Worm (Caenorhabditis elegans) whole organism, L3 larva: Measurements from ENCODE around the gene mps-1.
A peak's percentile ranks its signal among the peaks of the same experiment; 100 is the strongest.

Source experiments
- ZK546.5 ChIP-seq: sonication (generic microtip); optimal IDR thresholded peaks from 2 replicates; lab custom pipeline; 2017; ENCODE audit warnings: missing biosample characterization, missing genetic modification characterization
- ama-1 ChIP-seq: fragments of 150-350 bp; optimal IDR thresholded peaks from 2 replicates; lab custom pipeline; 2018
- ceh-28 ChIP-seq: fragments of 150-350 bp; optimal IDR thresholded peaks from 2 replicates; lab custom pipeline; 2014; ENCODE audit warnings: missing biosample characterization, missing genetic modification reagents, missing genetic modification characterization
- ceh-9 ChIP-seq: sonication (generic microtip); optimal IDR thresholded peaks from 2 replicates; lab custom pipeline; 2018; ENCODE audit warnings: missing biosample characterization, missing genetic modification characterization
- daf-12 ChIP-seq: fragments of 150-350 bp; optimal IDR thresholded peaks from 2 replicates; lab custom pipeline; 2014; ENCODE audit warnings: missing biosample characterization, missing genetic modification reagents, missing genetic modification characterization
- egl-5 ChIP-seq: fragments of 150-350 bp; optimal IDR thresholded peaks from 2 replicates; lab custom pipeline; 2017; ENCODE audit warnings: missing biosample characterization, missing genetic modification reagents, missing genetic modification characterization, inconsistent platforms
- elt-1 ChIP-seq: fragments of 150-350 bp; optimal IDR thresholded peaks from 2 replicates; lab custom pipeline; 2014; ENCODE audit warnings: missing biosample characterization, missing genetic modification characterization
- elt-2 ChIP-seq: sonication (generic microtip); optimal IDR thresholded peaks from 2 replicates; lab custom pipeline; 2016; ENCODE audit warnings: missing genetic modification reagents, mild to moderate bottlenecking, missing genetic modification characterization, missing compliant biosample characterization
- elt-3 ChIP-seq, 3 experiments: fragments of 150-350 bp in 1 of 3; sonication (generic microtip) in 2 of 3; optimal IDR thresholded peaks; 2 replicates in 2 of 3; 4 replicates in 1 of 3; lab custom pipeline; 2014 to 2017; ENCODE audit warnings: missing biosample characterization in 3 of 3, missing genetic modification characterization in 3 of 3
- eor-1 ChIP-seq, 2 experiments: fragments of 150-350 bp; optimal IDR thresholded peaks; 2 replicates each; lab custom pipeline; 2014 to 2018; ENCODE audit warnings: missing biosample characterization in 2 of 2, missing genetic modification characterization in 2 of 2
- fkh-2 ChIP-seq: fragments of 150-350 bp; optimal IDR thresholded peaks from 2 replicates; lab custom pipeline; 2014; ENCODE audit warnings: missing biosample characterization, missing genetic modification reagents, missing genetic modification characterization
- fos-1 ChIP-seq: fragments of 150-350 bp; optimal IDR thresholded peaks from 2 replicates; lab custom pipeline; 2014; ENCODE audit warnings: missing biosample characterization, missing genetic modification characterization
- hmg-11 ChIP-seq: sonication (generic microtip); optimal IDR thresholded peaks from 2 replicates; lab custom pipeline; 2016; ENCODE audit warnings: missing genetic modification characterization, missing compliant biosample characterization
- jun-1 ChIP-seq: fragments of 150-350 bp; optimal IDR thresholded peaks from 2 replicates; lab custom pipeline; 2014; ENCODE audit warnings: missing biosample characterization, missing genetic modification reagents, missing genetic modification characterization
- lin-15B ChIP-seq: fragments of 150-350 bp; optimal IDR thresholded peaks from 2 replicates; lab custom pipeline; 2014; ENCODE audit warnings: missing biosample characterization, missing genetic modification characterization
- lsy-12 ChIP-seq: sonication (generic microtip); optimal IDR thresholded peaks from 2 replicates; lab custom pipeline; 2016; ENCODE audit warnings: mild to moderate bottlenecking, missing genetic modification characterization, missing compliant biosample characterization
- mdl-1 ChIP-seq: fragments of 150-350 bp; optimal IDR thresholded peaks from 2 replicates; lab custom pipeline; 2014; ENCODE audit warnings: missing biosample characterization, missing genetic modification characterization
- nfya-1 ChIP-seq: sonication (generic microtip); optimal IDR thresholded peaks from 2 replicates; lab custom pipeline; 2017; ENCODE audit warnings: missing genetic modification characterization, mild to moderate bottlenecking, missing compliant biosample characterization, antibody characterized with exemption, moderate library complexity; ENCODE audit not compliant: insufficient read depth
- nhr-12 ChIP-seq: fragments of 150-350 bp; optimal IDR thresholded peaks from 2 replicates; lab custom pipeline; 2014; ENCODE audit warnings: missing biosample characterization, missing genetic modification characterization
- nhr-23 ChIP-seq: fragments of 150-350 bp; optimal IDR thresholded peaks from 2 replicates; lab custom pipeline; 2014; ENCODE audit warnings: missing biosample characterization, missing genetic modification reagents, missing genetic modification characterization
- nhr-28 ChIP-seq: fragments of 150-350 bp; optimal IDR thresholded peaks from 2 replicates; lab custom pipeline; 2014; ENCODE audit warnings: missing biosample characterization, missing genetic modification characterization
- nhr-43 ChIP-seq: sonication (generic microtip); optimal IDR thresholded peaks from 2 replicates; lab custom pipeline; 2016; ENCODE audit warnings: mild to moderate bottlenecking, missing genetic modification characterization, missing compliant biosample characterization; ENCODE audit not compliant: poor library complexity, severe bottlenecking
- nhr-76 ChIP-seq: fragments of 150-350 bp; sonication (generic microtip); optimal IDR thresholded peaks from 5 replicates; lab custom pipeline; 2014; ENCODE audit warnings: missing biosample characterization, missing genetic modification characterization
- pha-4 ChIP-seq: fragments of 150-350 bp; optimal IDR thresholded peaks from 2 replicates; lab custom pipeline; 2014; ENCODE audit warnings: missing biosample characterization, missing genetic modification reagents, missing genetic modification characterization
- pqm-1 ChIP-seq: fragments of 150-350 bp; optimal IDR thresholded peaks from 2 replicates; lab custom pipeline; 2017; ENCODE audit warnings: missing biosample characterization, missing genetic modification characterization, inconsistent platforms
- sea-2 ChIP-seq: fragments of 150-350 bp; sonication (generic microtip); optimal IDR thresholded peaks from 4 replicates; lab custom pipeline; 2014; ENCODE audit warnings: missing biosample characterization, missing genetic modification reagents, missing genetic modification characterization
- skn-1 ChIP-seq: fragments of 150-350 bp; optimal IDR thresholded peaks from 2 replicates; lab custom pipeline; 2014; ENCODE audit warnings: missing biosample characterization, missing genetic modification characterization
- snpc-4 ChIP-seq: fragments of 150-350 bp; optimal IDR thresholded peaks from 2 replicates; lab custom pipeline; 2014; ENCODE audit warnings: missing biosample characterization, missing genetic modification characterization
- tbx-2 ChIP-seq: sonication (generic microtip); optimal IDR thresholded peaks from 2 replicates; lab custom pipeline; 2016; ENCODE audit warnings: mild to moderate bottlenecking, missing genetic modification characterization, missing compliant biosample characterization
- unc-62 ChIP-seq: fragments of 150-350 bp; sonication (generic microtip); optimal IDR thresholded peaks from 4 replicates; lab custom pipeline; 2014; ENCODE audit warnings: missing biosample characterization, missing genetic modification reagents, missing genetic modification characterization
- ztf-4 ChIP-seq: fragments of 150-350 bp; optimal IDR thresholded peaks from 2 replicates; lab custom pipeline; 2014; ENCODE audit warnings: missing biosample characterization, missing genetic modification characterization

Gene mps-1

ce11 chrII:6269805-6270414 lies 24.3 kb downstream of the mps-1 start, which contains the start of gene F13H8.2 (continued):
- no peak for TF ChIP-seq daf-12 (tag; lab: Kevin White, UChicago)
- peak; percentile 85 for TF ChIP-seq pha-4 (tag; lab: Kevin White, UChicago)
- no peak for TF ChIP-seq nhr-76 (tag; lab: Kevin White, UChicago)

ce11 chrII:6267983-6268382 lies 26.2 kb downstream of the mps-1 start, which contains the start of gene F13H8.8:
TSS of gene F13H8.8 (minus strand) at chrII:6268083.
- TF ChIP-seq skn-1 (tag; lab: Kevin White, UChicago): no peak
- TF ChIP-seq fkh-2 (tag; lab: Kevin White, UChicago): no peak
- TF ChIP-seq elt-1 (tag; lab: Kevin White, UChicago): no peak
- no peak for TF ChIP-seq ceh-28 (tag; lab: Kevin White, UChicago)
- TF ChIP-seq snpc-4 (tag; lab: Kevin White, UChicago): no peak
- no peak for TF ChIP-seq nhr-43 (tag; lab: Kevin White, UChicago)
- no peak for TF ChIP-seq daf-12 (tag; lab: Kevin White, UChicago)
- TF ChIP-seq tbx-2: no peak
- no peak for TF ChIP-seq hmg-11 (tag; lab: Kevin White, UChicago)
- no peak for TF ChIP-seq ztf-4 (tag; lab: Kevin White, UChicago)

- TF ChIP-seq nhr-23: no peak
- no peak for TF ChIP-seq nhr-12 (tag; lab: Kevin White, UChicago)
- no peak for TF ChIP-seq nfya-1
- TF ChIP-seq nhr-43 (tag; lab: Kevin White, UChicago): no peak
Measured at ce11 chrII:6263685-6264084, 30.5 kb downstream of the mps-1 start, which contains the start of gene F13H8.3. TSS of gene F13H8.3 (plus strand) at chrII:6263985.

- TF ChIP-seq fos-1 (tag; lab: Kevin White, UChicago) (no peak), nhr-28 (tag; lab: Kevin White, UChicago) (no peak), elt-2 (tag; lab: Kevin White, UChicago) (no peak), lsy-12 (tag; lab: Kevin White, UChicago) (no peak), lin-15B (tag; lab: Kevin White, UChicago) (no peak), ceh-9 (tag; lab: Kevin White, UChicago) (no peak), pha-4 (tag; lab: Kevin White, UChicago) (no peak), ZK546.5 (tag; lab: Kevin White, UChicago) (no peak), egl-5 (tag; lab: Kevin White, UChicago) (no peak), nhr-23 (no peak), fkh-2 (tag; lab: Kevin White, UChicago) (no peak), hmg-11 (tag; lab: Kevin White, UChicago) (no peak), eor-1 (tag; optimal IDR thresholded peaks at IDR 0.05; lab: Kevin White, UChicago) (no peak), mdl-1 (tag; lab: Kevin White, UChicago) (no peak), sea-2 (GFP tag; lab: Kevin White, UChicago) (no peak), jun-1 (tag; lab: Kevin White, UChicago) (no peak), unc-62 (GFP tag; lab: Kevin White, UChicago) (no peak)
Measured at ce11 chrII:6262222-6262621, 31.9 kb downstream of the mps-1 start, which contains the start of gene F13H8.12. TSS of gene F13H8.12 (plus strand) at chrII:6262522.

ce11 chrII:6260684-6261083 lies 33.5 kb downstream of the mps-1 start, which contains the start of gene nmgp-1:
TSS of gene nmgp-1 (plus strand) at chrII:6260857.
- TF ChIP-seq pha-4 (tag; lab: Kevin White, UChicago) (peak; percentile 54), nfya-1 (no peak)

ce11 chrII:6259867-6260266 lies 34.3 kb downstream of the mps-1 start, which contains the start of gene F13H8.11:
TSS of gene F13H8.11 (minus strand) at chrII:6260021.
- TF ChIP-seq pqm-1 (tag; lab: Kevin White, UChicago): peak; percentile 36
- no peak for TF ChIP-seq elt-3 (tag; optimal IDR thresholded peaks at IDR 0.05; lab: Kevin White, UChicago)
- peak; percentile 28 for TF ChIP-seq pha-4 (tag; lab: Kevin White, UChicago)
- no peak for TF ChIP-seq ama-1 (lab: Kevin White, UChicago)
- TF ChIP-seq elt-2 (tag; lab: Kevin White, UChicago): peak; percentile 57
